Fruit fly (Drosophila melanogaster) whole organism, wandering third instar larva: ENCODE results near the gene CG5568.
A peak's percentile ranks its signal among the peaks of the same experiment; 100 is the strongest.

Experiments
- Abd-B ChIP-seq: fragments of >200 bp; optimal IDR thresholded peaks from 2 replicates; lab custom pipeline; 2017; ENCODE audit warnings: missing biosample characterization, missing genetic modification characterization
- CG32264 ChIP-seq: fragments of 200-800 bp; sonication (Bioruptor generic); optimal IDR thresholded peaks from 2 replicates; lab custom pipeline; 2016; ENCODE audit warnings: missing biosample characterization, missing genetic modification characterization
- CrebA ChIP-seq: fragments of 200-800 bp; sonication (Bioruptor generic); optimal IDR thresholded peaks from 2 replicates; lab custom pipeline; 2016; ENCODE audit warnings: missing biosample characterization, mild to moderate bottlenecking, missing genetic modification characterization, borderline replicate concordance
- Dfd ChIP-seq: fragments of >200 bp; optimal IDR thresholded peaks from 2 replicates; lab custom pipeline; 2017; ENCODE audit warnings: missing biosample characterization, missing genetic modification characterization
- Dif ChIP-seq: fragments of 200-275, 200-300 bp; sonication (Bioruptor generic); optimal IDR thresholded peaks from 2 replicates; lab custom pipeline; 2018; ENCODE audit warnings: missing biosample characterization, missing genetic modification characterization; ENCODE audit not compliant: partially characterized antibody
- GATAd ChIP-seq: sonication (Bioruptor generic); optimal IDR thresholded peaks from 2 replicates; lab custom pipeline; 2016; ENCODE audit warnings: missing biosample characterization, missing genetic modification characterization
- HLH106 ChIP-seq: fragments of 200-800 bp; optimal IDR thresholded peaks from 3 replicates; lab custom pipeline; 2019; ENCODE audit warnings: missing biosample characterization, mild to moderate bottlenecking, missing genetic modification characterization, moderate library complexity
- Hr78 ChIP-seq: fragments of >200 bp; optimal IDR thresholded peaks from 2 replicates; lab custom pipeline; 2017; ENCODE audit warnings: missing biosample characterization, missing genetic modification characterization
- Mio ChIP-seq: sonication (Bioruptor generic); optimal IDR thresholded peaks from 2 replicates; lab custom pipeline; 2016; ENCODE audit warnings: missing biosample characterization, missing genetic modification characterization
- Myc ChIP-seq: fragments of >200 bp; optimal IDR thresholded peaks from 2 replicates; lab custom pipeline; 2017
- OdsH ChIP-seq: fragments of 200-800 bp; sonication (Bioruptor generic); optimal IDR thresholded peaks from 2 replicates; lab custom pipeline; 2016; ENCODE audit warnings: missing biosample characterization, mild to moderate bottlenecking, missing genetic modification characterization
- Rel ChIP-seq, 2 experiments: fragments of 200-800 bp; sonication (Bioruptor generic) in 1 of 2; optimal IDR thresholded peaks; 2 replicates in 1 of 2; 3 replicates in 1 of 2; lab custom pipeline; 2016 to 2019; ENCODE audit warnings: mild to moderate bottlenecking in 2 of 2, missing biosample characterization in 2 of 2, missing genetic modification characterization in 2 of 2, moderate library complexity in 1 of 2
- Sp1 ChIP-seq: fragments of 200-800 bp; sonication (Bioruptor generic); optimal IDR thresholded peaks from 3 replicates; lab custom pipeline; 2019; ENCODE audit warnings: missing biosample characterization, mild to moderate bottlenecking, missing genetic modification characterization, moderate library complexity
- Vsx2 ChIP-seq: fragments of 200-300, 225-300 bp; sonication (Bioruptor generic); optimal IDR thresholded peaks from 2 replicates; lab custom pipeline; 2018; ENCODE audit warnings: missing biosample characterization, missing genetic modification characterization; ENCODE audit not compliant: partially characterized antibody
- br ChIP-seq: fragments of 200-800 bp; sonication (Bioruptor generic); optimal IDR thresholded peaks from 2 replicates; lab custom pipeline; 2016; ENCODE audit warnings: missing biosample characterization, missing genetic modification characterization
- brk ChIP-seq: fragments of 200-800 bp; sonication (Bioruptor generic); optimal IDR thresholded peaks from 2 replicates; lab custom pipeline; 2016; ENCODE audit warnings: missing biosample characterization, mild to moderate bottlenecking, missing genetic modification characterization
- dl ChIP-seq, 2 experiments: fragments of 175-275, 200-275 bp in 1 of 2; fragments of 200-275 bp in 1 of 2; sonication (Bioruptor generic); optimal IDR thresholded peaks; lab custom pipeline; 2018; ENCODE audit warnings: mild to moderate bottlenecking in 2 of 2, missing biosample characterization in 2 of 2, missing genetic modification characterization in 2 of 2, moderate library complexity in 2 of 2; ENCODE audit not compliant: partially characterized antibody in 2 of 2, insufficient read depth in 1 of 2
- dmrt93B ChIP-seq: fragments of 200-800 bp; sonication (Bioruptor generic); optimal IDR thresholded peaks from 2 replicates; lab custom pipeline; 2018; ENCODE audit warnings: missing biosample characterization, mild to moderate bottlenecking, missing genetic modification characterization
- dsf ChIP-seq: sonication (Bioruptor generic); optimal IDR thresholded peaks from 2 replicates; lab custom pipeline; 2016; ENCODE audit warnings: missing biosample characterization, missing genetic modification characterization, borderline replicate concordance
- ey ChIP-seq: fragments of 200-800 bp; sonication (Bioruptor generic); optimal IDR thresholded peaks from 2 replicates; lab custom pipeline; 2016; ENCODE audit warnings: missing biosample characterization, missing genetic modification characterization
- fru ChIP-seq: fragments of 200-800 bp; sonication (Bioruptor generic); optimal IDR thresholded peaks from 3 replicates; lab custom pipeline; 2016; ENCODE audit warnings: missing biosample characterization, mild to moderate bottlenecking, missing genetic modification characterization
- jim ChIP-seq: fragments of 175-275, 200-325 bp; sonication (Bioruptor generic); optimal IDR thresholded peaks from 2 replicates; lab custom pipeline; 2016; ENCODE audit warnings: missing biosample characterization, mild to moderate bottlenecking, missing genetic modification characterization
- lola ChIP-seq: fragments of >200 bp; optimal IDR thresholded peaks from 2 replicates; lab custom pipeline; 2017; ENCODE audit warnings: missing biosample characterization, missing genetic modification characterization
- pan ChIP-seq: fragments of >200 bp; optimal IDR thresholded peaks from 2 replicates; lab custom pipeline; 2017
- psq ChIP-seq: fragments of 200-800 bp; sonication (Bioruptor generic); optimal IDR thresholded peaks from 3 replicates; lab custom pipeline; 2017; ENCODE audit warnings: missing biosample characterization, mild to moderate bottlenecking, missing genetic modification characterization, moderate library complexity
- rgr ChIP-seq: fragments of 200-800 bp; sonication (Bioruptor generic); optimal IDR thresholded peaks from 3 replicates; lab custom pipeline; 2016; ENCODE audit warnings: missing biosample characterization, mild to moderate bottlenecking, missing genetic modification characterization
- tai ChIP-seq: sonication (Bioruptor generic); optimal IDR thresholded peaks from 2 replicates; lab custom pipeline; 2016; ENCODE audit warnings: missing biosample characterization, missing genetic modification characterization
- usp ChIP-seq: fragments of >200 bp; optimal IDR thresholded peaks from 2 replicates; lab custom pipeline; 2017; ENCODE audit warnings: missing biosample characterization, missing genetic modification characterization
- woc ChIP-seq: sonication (Bioruptor generic); optimal IDR thresholded peaks from 2 replicates; lab custom pipeline; 2016; ENCODE audit warnings: missing biosample characterization, mild to moderate bottlenecking, missing genetic modification characterization

The CG5568 gene

dm6 chr3L:5891114-5891513 lies 19.8 kb downstream of the CG5568 start:
- TF ChIP-seq Myc (lab: Kevin White, UChicago): no peak
- no peak for TF ChIP-seq fru (GFP tag; lab: Kevin White, UChicago)
- no peak for TF ChIP-seq Vsx2 (GFP tag; lab: Kevin White, UChicago)
- TF ChIP-seq lola (GFP tag; lab: Kevin White, UChicago): no peak
- no peak for TF ChIP-seq Sp1
- no peak for TF ChIP-seq jim (GFP tag; lab: Kevin White, UChicago)
- no peak for TF ChIP-seq CrebA (GFP tag; lab: Kevin White, UChicago)
- TF ChIP-seq br (GFP tag; lab: Kevin White, UChicago): no peak
- no peak for TF ChIP-seq CG32264

dm6 chr3L:5891812-5892211 lies 20.5 kb downstream of the CG5568 start:
- TF ChIP-seq Dif (no peak), pan (lab: Kevin White, UChicago) (no peak), GATAd (no peak), CrebA (GFP tag; lab: Kevin White, UChicago) (no peak), OdsH (GFP tag; lab: Kevin White, UChicago) (no peak), jim (GFP tag; lab: Kevin White, UChicago) (no peak), psq (GFP tag; lab: Kevin White, UChicago) (no peak), dsf (GFP tag; lab: Kevin White, UChicago) (no peak), dl (GFP tag; optimal IDR thresholded peaks at IDR 0.05; lab: Kevin White, UChicago; ENCODE audit: insufficient read depth in 1 of 2, partially characterized antibody in 2 of 2) (no peak), br (GFP tag; lab: Kevin White, UChicago) (no peak), ey (no peak), brk (GFP tag; lab: Kevin White, UChicago) (no peak), Hr78 (GFP tag; lab: Kevin White, UChicago) (no peak), fru (GFP tag; lab: Kevin White, UChicago) (no peak), HLH106 (no peak), rgr (GFP tag; lab: Kevin White, UChicago) (no peak), woc (GFP tag; lab: Kevin White, UChicago) (no peak)

DNA sequence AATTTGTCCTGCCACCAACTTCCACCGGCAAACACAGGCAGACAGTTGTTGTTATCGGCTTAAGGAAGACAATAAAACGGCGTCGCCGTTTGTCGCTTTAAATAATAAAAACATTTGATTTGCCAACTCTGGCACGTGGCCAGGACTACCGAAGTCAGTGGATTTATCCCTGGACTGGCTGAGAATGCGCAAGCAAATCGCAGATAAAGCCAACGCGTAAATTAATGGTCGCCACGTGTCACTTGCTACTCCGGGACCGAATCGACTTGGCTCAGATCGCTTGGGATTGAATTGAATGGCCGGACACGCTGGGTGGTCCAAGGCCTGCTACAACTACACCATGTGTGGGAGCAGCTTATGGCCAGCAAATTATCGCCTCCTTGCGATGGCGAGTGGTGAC lies 21.8 kb downstream of the CG5568 start:
- TF ChIP-seq Dif: no peak
- no peak for TF ChIP-seq psq (GFP tag; lab: Kevin White, UChicago)
- TF ChIP-seq Abd-B (GFP tag; lab: Kevin White, UChicago): no peak
- TF ChIP-seq usp: no peak
- no peak for TF ChIP-seq GATAd
- no peak for TF ChIP-seq Vsx2 (GFP tag; lab: Kevin White, UChicago)
- no peak for TF ChIP-seq Sp1
- TF ChIP-seq tai (GFP tag; lab: Kevin White, UChicago): no peak
- TF ChIP-seq woc (GFP tag; lab: Kevin White, UChicago): no peak
- TF ChIP-seq Hr78 (GFP tag; lab: Kevin White, UChicago): no peak
- TF ChIP-seq rgr (GFP tag; lab: Kevin White, UChicago): no peak

DNA sequence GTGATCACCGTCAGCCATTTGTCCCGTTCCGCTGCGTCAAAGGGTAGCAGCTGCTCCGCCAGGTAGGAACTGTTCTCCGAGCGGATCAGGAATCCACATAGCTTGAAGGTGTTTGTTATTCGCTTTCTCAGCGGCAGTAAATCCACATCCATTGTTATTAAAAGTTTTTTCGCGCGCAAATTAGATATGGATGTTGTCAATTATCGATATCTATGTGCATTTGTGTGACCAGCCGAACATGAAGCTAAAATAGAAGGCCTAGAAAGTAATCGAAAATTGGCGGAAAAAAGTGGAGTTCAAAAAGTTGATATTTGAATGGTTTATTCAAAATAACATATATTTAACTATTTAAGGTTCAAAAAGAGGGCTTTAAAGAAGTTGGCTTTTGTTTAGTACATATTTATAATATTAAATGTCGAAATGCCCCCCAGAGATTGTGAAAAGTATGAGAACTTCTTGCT lies 26.0 kb downstream of the CG5568 start, which contains the start of the genes PolE2 and CG5592:
Gene PolE2 (minus strand): TSS at position 208 of the 461 bp plus-strand sequence.
Gene CG5592 (plus strand): TSS at position 411 of the 461 bp plus-strand sequence.
- TF ChIP-seq Dif (no peak), br (GFP tag; lab: Kevin White, UChicago) (no peak), Dfd (GFP tag; lab: Kevin White, UChicago) (no peak)

dm6 chr3L:5899305-5899704 lies 28.0 kb downstream of the CG5568 start, which contains the start of gene CG32409:
Gene CG32409 (plus strand): TSS chr3L:5899528.
- TF ChIP-seq jim (GFP tag; lab: Kevin White, UChicago) (no peak), Myc (lab: Kevin White, UChicago) (peak; percentile 64), lola (GFP tag; lab: Kevin White, UChicago) (no peak), Mio (no peak), ey (no peak), pan (lab: Kevin White, UChicago) (no peak)

dm6 chr3L:5902189-5902765 lies 31.0 kb downstream of the CG5568 start, which contains the start of gene QC:
Gene QC (minus strand): TSS chr3L:5902456.
- TF ChIP-seq dmrt93B (no peak), Vsx2 (GFP tag; lab: Kevin White, UChicago) (peak; percentile 21), Rel (GFP tag; optimal IDR thresholded peaks at IDR 0.05; lab: Kevin White, UChicago) (no peak), Rel (tag; optimal IDR thresholded peaks at IDR 0.05; lab: Kevin White, UChicago) (peak; percentile 45)
- TF ChIP-seq, all 38 proteins: peak for 2
